Fruit fly (Drosophila melanogaster) whole organism, embryonic: Measurements from ENCODE around the gene ATPsynG.
A peak's percentile ranks its signal among the peaks of the same experiment; 100 is the strongest.

Source experiments
- Blimp-1 ChIP-seq: fragments of 200-800 bp; sonication (Bioruptor generic); optimal IDR thresholded peaks from 3 replicates; lab custom pipeline; 2018; ENCODE audit warnings: missing biosample characterization, missing genetic modification characterization, mild to moderate bottlenecking, moderate library complexity, missing genetic modification reagents
- CG10321 ChIP-seq: fragments of 200-800 bp; sonication (Bioruptor generic); IDR thresholded peaks from 2 replicates; pipeline ENCODE4 v1.3.6; 2022; ENCODE audit warnings: missing biosample characterization, missing genetic modification characterization
- CG10654 ChIP-seq: fragments of 200-800 bp; sonication (Bioruptor generic); optimal IDR thresholded peaks from 2 replicates; lab custom pipeline; 2016; ENCODE audit warnings: missing biosample characterization, missing genetic modification characterization
- CG10979 ChIP-seq: fragments of 200-800 bp; sonication (Bioruptor generic); optimal IDR thresholded peaks from 2 replicates; lab custom pipeline; 2018; ENCODE audit warnings: missing biosample characterization, mild to moderate bottlenecking, missing genetic modification characterization, moderate library complexity
- CG12071 ChIP-seq: fragments of 200-800 bp; sonication (Bioruptor generic); optimal IDR thresholded peaks from 3 replicates; lab custom pipeline; 2018; ENCODE audit warnings: missing biosample characterization, mild to moderate bottlenecking, missing genetic modification characterization
- CG12769 ChIP-seq: fragments of 200-800 bp; sonication (Bioruptor generic); optimal IDR thresholded peaks from 2 replicates; lab custom pipeline; 2019; ENCODE audit warnings: missing biosample characterization, mild to moderate bottlenecking, missing genetic modification characterization, moderate library complexity
- CG15601 ChIP-seq: fragments of 200-800 bp; sonication (Bioruptor generic); optimal IDR thresholded peaks from 3 replicates; lab custom pipeline; 2019; ENCODE audit warnings: missing biosample characterization, mild to moderate bottlenecking, missing genetic modification characterization, moderate library complexity
- CG1647 ChIP-seq: fragments of 200-800 bp; sonication (Bioruptor generic); optimal IDR thresholded peaks from 3 replicates; lab custom pipeline; 2016; ENCODE audit warnings: missing biosample characterization, missing genetic modification characterization
- CG17359 ChIP-seq: fragments of 200-800 bp; sonication (Bioruptor generic); optimal IDR thresholded peaks from 3 replicates; lab custom pipeline; 2018; ENCODE audit warnings: missing biosample characterization, mild to moderate bottlenecking, missing genetic modification characterization, moderate library complexity
- CG17802 ChIP-seq: fragments of 200-800 bp; sonication (Bioruptor generic); optimal IDR thresholded peaks from 2 replicates; lab custom pipeline; 2018; ENCODE audit warnings: missing biosample characterization, mild to moderate bottlenecking, missing genetic modification characterization, moderate library complexity
- CG2202 ChIP-seq: fragments of 200-800 bp; sonication (Bioruptor generic); optimal IDR thresholded peaks from 2 replicates; lab custom pipeline; 2018; ENCODE audit warnings: missing biosample characterization, mild to moderate bottlenecking, missing genetic modification characterization
- CG31388 ChIP-seq: fragments of 200-800 bp; sonication (Bioruptor generic); optimal IDR thresholded peaks from 2 replicates; lab custom pipeline; 2016; ENCODE audit warnings: missing biosample characterization, missing genetic modification characterization
- CG32772 ChIP-seq: fragments of 200-800 bp; sonication (Bioruptor generic); IDR thresholded peaks from 2 replicates; pipeline ENCODE4 v1.3.6; 2022; ENCODE audit warnings: missing biosample characterization, missing genetic modification characterization
- CG34422 ChIP-seq: fragments of 200-800 bp; sonication (Bioruptor generic); IDR thresholded peaks from 3 replicates; pipeline ENCODE4 v1.3.6; 2022; ENCODE audit warnings: missing biosample characterization, missing genetic modification characterization
- CG4282 ChIP-seq: fragments of 200-800 bp; sonication (Bioruptor generic); optimal IDR thresholded peaks from 2 replicates; lab custom pipeline; 2016; ENCODE audit warnings: missing biosample characterization, missing genetic modification characterization
- CG4328 ChIP-seq: fragments of 200-800 bp; sonication (Bioruptor generic); optimal IDR thresholded peaks from 3 replicates; lab custom pipeline; 2017; ENCODE audit warnings: missing biosample characterization, missing genetic modification reagents, missing genetic modification characterization
- CG5953 ChIP-seq: fragments of 200-800 bp; sonication (Bioruptor generic); IDR thresholded peaks from 2 replicates; pipeline ENCODE4 v1.3.6; 2022; ENCODE audit warnings: missing biosample characterization, missing genetic modification characterization
- CG8765 ChIP-seq: fragments of 200-800 bp; sonication (Bioruptor generic); IDR thresholded peaks from 2 replicates; pipeline ENCODE4 v1.3.6; 2022; ENCODE audit warnings: missing biosample characterization, missing genetic modification characterization
- Dfd ChIP-seq, 2 experiments: fragments of >200 bp; optimal IDR thresholded peaks; 2 replicates each; lab custom pipeline; 2017; ENCODE audit warnings: missing biosample characterization in 2 of 2, missing genetic modification characterization in 2 of 2
- Dip3 ChIP-seq: fragments of 200-800 bp; sonication (Bioruptor generic); optimal IDR thresholded peaks from 3 replicates; lab custom pipeline; 2016; ENCODE audit warnings: missing biosample characterization, missing genetic modification characterization
- ERR ChIP-seq: fragments of 200-800 bp; sonication (Bioruptor generic); optimal IDR thresholded peaks from 2 replicates; lab custom pipeline; 2016; ENCODE audit warnings: missing biosample characterization, missing genetic modification characterization
- Ets97D ChIP-seq: fragments of 200-800 bp; sonication (Bioruptor generic); optimal IDR thresholded peaks from 3 replicates; lab custom pipeline; 2016; ENCODE audit warnings: missing biosample characterization, missing genetic modification characterization
- HLH4C ChIP-seq: fragments of 200-800 bp; sonication (Bioruptor generic); IDR thresholded peaks from 3 replicates; pipeline ENCODE4 v1.3.6; 2022; ENCODE audit warnings: missing biosample characterization, missing genetic modification characterization; ENCODE audit not compliant: partially characterized antibody
- Hr51 ChIP-seq, 2 experiments: fragments of 200-800 bp; sonication (Bioruptor generic); optimal IDR thresholded peaks; 2 replicates in 1 of 2; 3 replicates in 1 of 2; lab custom pipeline; 2016 to 2018; ENCODE audit warnings: missing biosample characterization in 2 of 2, missing genetic modification characterization in 2 of 2, mild to moderate bottlenecking in 1 of 2, moderate library complexity in 1 of 2
- Kr ChIP-seq: fragments of 200-800 bp; sonication (Bioruptor generic); optimal IDR thresholded peaks from 2 replicates; lab custom pipeline; 2017; ENCODE audit warnings: missing biosample characterization, mild to moderate bottlenecking, missing genetic modification characterization
- Meics ChIP-seq: fragments of 200-800 bp; sonication (Bioruptor generic); optimal IDR thresholded peaks from 2 replicates; lab custom pipeline; 2017; ENCODE audit warnings: missing biosample characterization, mild to moderate bottlenecking, missing genetic modification characterization
- Neu2 ChIP-seq: fragments of 200-800 bp; sonication (Bioruptor generic); optimal IDR thresholded peaks from 3 replicates; lab custom pipeline; 2016; ENCODE audit warnings: missing biosample characterization, missing genetic modification characterization, borderline replicate concordance
- Ravus ChIP-seq: fragments of 200-800 bp; sonication (Bioruptor generic); IDR thresholded peaks from 2 replicates; pipeline ENCODE4 v1.3.6; 2022; ENCODE audit warnings: missing biosample characterization, missing genetic modification characterization
- Spps ChIP-seq: fragments of 200-800 bp; sonication (Bioruptor generic); optimal IDR thresholded peaks from 2 replicates; lab custom pipeline; 2018; ENCODE audit warnings: missing biosample characterization, mild to moderate bottlenecking, missing genetic modification characterization
- Sry-β ChIP-seq: fragments of 200-800 bp; sonication (Bioruptor generic); optimal IDR thresholded peaks from 2 replicates; lab custom pipeline; 2018; ENCODE audit warnings: missing biosample characterization, mild to moderate bottlenecking, missing genetic modification characterization, moderate library complexity
- Taf1 ChIP-seq: fragments of 200-800 bp; sonication (Bioruptor generic); IDR thresholded peaks from 2 replicates; pipeline ENCODE4 v1.3.6; 2022; ENCODE audit warnings: missing biosample characterization, missing genetic modification characterization
- chinmo ChIP-seq: fragments of 200-800 bp; sonication (Bioruptor generic); IDR thresholded peaks from 4 replicates; pipeline ENCODE4 v1.3.6; 2022; ENCODE audit warnings: missing biosample characterization, missing genetic modification characterization; ENCODE audit not compliant: partially characterized antibody
- chm ChIP-seq: fragments of 200-800 bp; sonication (Bioruptor generic); IDR thresholded peaks from 2 replicates; pipeline ENCODE4 v1.3.6; 2022; ENCODE audit warnings: missing biosample characterization, missing genetic modification characterization
- dati ChIP-seq: fragments of 200-800 bp; sonication (Bioruptor generic); IDR thresholded peaks from 2 replicates; pipeline ENCODE4 v1.3.6; 2022; ENCODE audit warnings: missing biosample characterization, missing genetic modification characterization
- dmrt99B ChIP-seq: fragments of 200-800 bp; sonication (Bioruptor generic); optimal IDR thresholded peaks from 2 replicates; lab custom pipeline; 2018; ENCODE audit warnings: missing biosample characterization, mild to moderate bottlenecking, missing genetic modification characterization, moderate library complexity
- dpn ChIP-seq, 2 experiments: fragments of 200-800 bp; sonication (Bioruptor generic); optimal IDR thresholded peaks; 3 replicates each; lab custom pipeline; 2016; ENCODE audit warnings: missing biosample characterization in 2 of 2, missing genetic modification characterization in 2 of 2
- gce ChIP-seq: fragments of 200-800 bp; sonication (Bioruptor generic); IDR thresholded peaks from 3 replicates; pipeline ENCODE4 v1.3.6; 2022; ENCODE audit warnings: missing biosample characterization, missing genetic modification characterization
- gcm ChIP-seq: fragments of 200-800 bp; sonication (Bioruptor generic); optimal IDR thresholded peaks from 2 replicates; lab custom pipeline; 2019; ENCODE audit warnings: missing biosample characterization, mild to moderate bottlenecking, missing genetic modification characterization, moderate library complexity
- gcm2 ChIP-seq: fragments of 200-800 bp; sonication (Bioruptor generic); optimal IDR thresholded peaks from 2 replicates; lab custom pipeline; 2016; ENCODE audit warnings: missing biosample characterization, missing genetic modification characterization
- lbe ChIP-seq: fragments of 200-800 bp; sonication (Bioruptor generic); optimal IDR thresholded peaks from 2 replicates; lab custom pipeline; 2016; ENCODE audit warnings: missing biosample characterization, mild to moderate bottlenecking, missing genetic modification characterization
- lilli ChIP-seq: fragments of 200-800 bp; sonication (Bioruptor generic); optimal IDR thresholded peaks from 3 replicates; lab custom pipeline; 2016; ENCODE audit warnings: missing biosample characterization, missing genetic modification characterization
- mam ChIP-seq: fragments of 200-800 bp; sonication (Bioruptor generic); optimal IDR thresholded peaks from 3 replicates; lab custom pipeline; 2016; ENCODE audit warnings: missing biosample characterization, missing genetic modification characterization
- p53 ChIP-seq: fragments of 200-800 bp; sonication (Bioruptor generic); optimal IDR thresholded peaks from 2 replicates; lab custom pipeline; 2016; ENCODE audit warnings: missing biosample characterization, missing genetic modification characterization
- pb ChIP-seq: fragments of 200-800 bp; sonication (Bioruptor generic); optimal IDR thresholded peaks from 3 replicates; lab custom pipeline; 2016; ENCODE audit warnings: missing biosample characterization, missing genetic modification characterization
- pfk ChIP-seq: fragments of 200-800 bp; sonication (Bioruptor generic); optimal IDR thresholded peaks from 2 replicates; lab custom pipeline; 2018; ENCODE audit warnings: missing biosample characterization, mild to moderate bottlenecking, missing genetic modification characterization, moderate library complexity
- pho ChIP-seq: fragments of 200-800 bp; sonication (Bioruptor generic); optimal IDR thresholded peaks from 2 replicates; lab custom pipeline; 2016; ENCODE audit warnings: missing biosample characterization, missing genetic modification characterization
- sob ChIP-seq: fragments of 200-800 bp; sonication (Bioruptor generic); IDR thresholded peaks from 2 replicates; pipeline ENCODE4 v1.3.6; 2022; ENCODE audit warnings: missing biosample characterization, missing genetic modification characterization
- sqz ChIP-seq: fragments of 200-800 bp; sonication (Bioruptor generic); optimal IDR thresholded peaks from 3 replicates; lab custom pipeline; 2018; ENCODE audit warnings: missing biosample characterization, mild to moderate bottlenecking, missing genetic modification characterization
- trem ChIP-seq: fragments of 200-800 bp; optimal IDR thresholded peaks from 3 replicates; lab custom pipeline; 2019; ENCODE audit warnings: missing biosample characterization, mild to moderate bottlenecking, missing genetic modification characterization, moderate library complexity
- trh ChIP-seq: fragments of 200-800 bp; sonication (Bioruptor generic); optimal IDR thresholded peaks from 2 replicates; lab custom pipeline; 2016; ENCODE audit warnings: missing biosample characterization, missing genetic modification characterization
- tx ChIP-seq: fragments of 200-800 bp; sonication (Bioruptor generic); optimal IDR thresholded peaks from 2 replicates; lab custom pipeline; 2016; ENCODE audit warnings: missing biosample characterization, missing genetic modification characterization
- zen2 ChIP-seq: fragments of 200-800 bp; sonication (Bioruptor generic); IDR thresholded peaks from 3 replicates; pipeline ENCODE4 v1.3.6; 2022; ENCODE audit warnings: missing biosample characterization, missing genetic modification characterization; ENCODE audit not compliant: partially characterized antibody

The ATPsynG gene

dm6 chr2L:10964493-10964892 lies 11.7 kb downstream of the ATPsynG start (continued):
- TF ChIP-seq Spps (tag; lab: Kevin White, UChicago), result no peak
- no peak for TF ChIP-seq CG10321 (GFP tag; lab: Robert Waterston, UW)
- no peak for TF ChIP-seq Sry-β (GFP tag; lab: Kevin White, UChicago)
- no peak for TF ChIP-seq chm (GFP tag; lab: Robert Waterston, UW)
- no peak for TF ChIP-seq Blimp-1 (GFP tag; lab: Kevin White, UChicago)
- no peak for TF ChIP-seq Kr (GFP tag; lab: Kevin White, UChicago)
- TF ChIP-seq CG12769 (tag; lab: Kevin White, UChicago), result peak; percentile 2
- TF ChIP-seq chinmo, result no peak
- TF ChIP-seq CG4282 (GFP tag; lab: Kevin White, UChicago), result no peak
- no peak for TF ChIP-seq CG4328
- no peak for TF ChIP-seq dpn (GFP tag; optimal IDR thresholded peaks at IDR 0.05; lab: Kevin White, UChicago)
- TF ChIP-seq CG17802 (tag; lab: Kevin White, UChicago), result no peak
- no peak for TF ChIP-seq pho (GFP tag; lab: Kevin White, UChicago)
- no peak for TF ChIP-seq pb
- TF ChIP-seq gce (GFP tag; lab: Robert Waterston, UW), result no peak
- no peak for TF ChIP-seq Dip3 (GFP tag; lab: Kevin White, UChicago)
- no peak for TF ChIP-seq CG10979 (tag; lab: Kevin White, UChicago)
- TF ChIP-seq Hr51 (GFP tag; optimal IDR thresholded peaks at IDR 0.05; lab: Kevin White, UChicago), result no peak
- TF ChIP-seq CG2202 (tag; lab: Kevin White, UChicago), result no peak
- TF ChIP-seq CG31388 (GFP tag; lab: Kevin White, UChicago), result no peak
- peak; percentile 36 for TF ChIP-seq CG15601 (tag; lab: Kevin White, UChicago)
- TF ChIP-seq dati (GFP tag; lab: Robert Waterston, UW), result no peak
- TF ChIP-seq Meics (GFP tag; lab: Kevin White, UChicago), result no peak
- no peak for TF ChIP-seq lilli (GFP tag; lab: Kevin White, UChicago)
- no peak for TF ChIP-seq CG8765 (GFP tag; lab: Robert Waterston, UW)
- no peak for TF ChIP-seq sob (GFP tag; lab: Robert Waterston, UW)
- TF ChIP-seq Neu2 (GFP tag; lab: Kevin White, UChicago), result no peak
- no peak for TF ChIP-seq CG5953
- TF ChIP-seq trh (GFP tag; lab: Kevin White, UChicago), result no peak
- TF ChIP-seq mam (GFP tag; lab: Kevin White, UChicago), result no peak
- TF ChIP-seq CG17359 (tag; lab: Kevin White, UChicago), result peak; percentile 6
- no peak for TF ChIP-seq CG1647
- TF ChIP-seq lbe (GFP tag; lab: Kevin White, UChicago), result no peak
- TF ChIP-seq Ets97D (GFP tag; lab: Kevin White, UChicago), result peak; percentile 88
- TF ChIP-seq zen2 (GFP tag; lab: Robert Waterston, UW), result no peak
- no peak for TF ChIP-seq CG34422 (GFP tag; lab: Robert Waterston, UW)
- no peak for TF ChIP-seq dmrt99B (tag; lab: Kevin White, UChicago)
- peak in 1 of 2 experiments; percentile 93 for TF ChIP-seq Dfd (GFP tag; optimal IDR thresholded peaks at IDR 0.05; lab: Kevin White, UChicago)
- no peak for TF ChIP-seq ERR (GFP tag; lab: Kevin White, UChicago)
- TF ChIP-seq CG10654 (GFP tag; lab: Kevin White, UChicago), result no peak
- TF ChIP-seq trem (tag; lab: Kevin White, UChicago), result peak; percentile 71
- no peak for TF ChIP-seq CG32772
- TF ChIP-seq tx (GFP tag; lab: Kevin White, UChicago), result no peak
- no peak for TF ChIP-seq Taf1 (GFP tag; lab: Robert Waterston, UW)
- TF ChIP-seq gcm2 (GFP tag; lab: Kevin White, UChicago), result no peak
- TF ChIP-seq Ravus (GFP tag; lab: Robert Waterston, UW), result no peak
- TF ChIP-seq p53 (GFP tag; lab: Kevin White, UChicago), result no peak
- TF ChIP-seq sqz, result no peak
- TF ChIP-seq HLH4C (GFP tag; lab: Robert Waterston, UW), result no peak
- TF ChIP-seq pfk (GFP tag; lab: Kevin White, UChicago), result peak; percentile 40
- TF ChIP-seq gcm (GFP tag; lab: Kevin White, UChicago), result no peak
- no peak for TF ChIP-seq CG12071 (GFP tag; lab: Kevin White, UChicago)
